Worm (Caenorhabditis elegans) whole organism, late embryonic: ENCODE measurements around the gene capg-2.

ENCODE experiments used
- C08G9.2 ChIP-seq: sonication (generic microtip); optimal IDR thresholded peaks from 2 replicates; lab custom pipeline; 2016; ENCODE audit warnings: mild to moderate bottlenecking, missing genetic modification characterization, moderate library complexity, missing compliant biosample characterization
- F13H6.1 ChIP-seq: sonication (generic microtip); optimal IDR thresholded peaks from 2 replicates; lab custom pipeline; 2016; ENCODE audit warnings: missing genetic modification characterization, missing compliant biosample characterization
- K02D7.2 ChIP-seq: sonication (generic microtip); optimal IDR thresholded peaks from 2 replicates; lab custom pipeline; 2017; ENCODE audit warnings: mild to moderate bottlenecking, missing genetic modification characterization, missing compliant biosample characterization
- K09A11.1 ChIP-seq: sonication (generic microtip); optimal IDR thresholded peaks from 2 replicates; lab custom pipeline; 2017; ENCODE audit warnings: antibody characterized with exemption, mild to moderate bottlenecking, missing genetic modification characterization, missing compliant biosample characterization; ENCODE audit not compliant: insufficient read depth
- ahr-1 ChIP-seq: sonication (generic microtip); optimal IDR thresholded peaks from 2 replicates; lab custom pipeline; 2016; ENCODE audit warnings: missing genetic modification characterization, missing compliant biosample characterization
- ama-1 ChIP-seq: fragments of 150-350 bp; optimal IDR thresholded peaks from 2 replicates; lab custom pipeline; 2014
- ceh-14 ChIP-seq: sonication (generic microtip); optimal IDR thresholded peaks from 2 replicates; lab custom pipeline; 2016; ENCODE audit warnings: missing genotype, missing genetic modification characterization, missing compliant biosample characterization
- ceh-18 ChIP-seq: sonication (generic microtip); optimal IDR thresholded peaks from 2 replicates; lab custom pipeline; 2016; ENCODE audit warnings: missing genetic modification characterization, missing compliant biosample characterization
- ceh-2 ChIP-seq: sonication (generic microtip); optimal IDR thresholded peaks from 2 replicates; lab custom pipeline; 2016; ENCODE audit warnings: missing genotype, missing genetic modification characterization, missing compliant biosample characterization
- ceh-24 ChIP-seq: sonication (generic microtip); optimal IDR thresholded peaks from 2 replicates; lab custom pipeline; 2016; ENCODE audit warnings: mild to moderate bottlenecking, missing genetic modification characterization, missing compliant biosample characterization
- ceh-30 ChIP-seq: fragments of 150-350 bp; optimal IDR thresholded peaks from 2 replicates; lab custom pipeline; 2014; ENCODE audit warnings: missing biosample characterization, missing genetic modification characterization
- ceh-31 ChIP-seq: sonication (generic microtip); optimal IDR thresholded peaks from 2 replicates; lab custom pipeline; 2016; ENCODE audit warnings: missing genetic modification characterization, missing compliant biosample characterization
- ceh-34 ChIP-seq: sonication (generic microtip); optimal IDR thresholded peaks from 2 replicates; lab custom pipeline; 2016; ENCODE audit warnings: mild to moderate bottlenecking, missing genetic modification characterization, missing compliant biosample characterization
- ceh-45 ChIP-seq: fragments of 200-800 bp; sonication (Bioruptor generic); IDR thresholded peaks from 2 replicates; pipeline ENCODE4 v1.3.6; 2022; ENCODE audit warnings: missing genetic modification reagents, missing genetic modification characterization, missing compliant biosample characterization
- ceh-48 ChIP-seq: sonication (generic microtip); optimal IDR thresholded peaks from 2 replicates; lab custom pipeline; 2016; ENCODE audit warnings: missing genetic modification characterization, inconsistent platforms, missing compliant biosample characterization
- ceh-9 ChIP-seq: sonication (generic microtip); optimal IDR thresholded peaks from 2 replicates; lab custom pipeline; 2016; ENCODE audit warnings: mild to moderate bottlenecking, missing genetic modification characterization, inconsistent platforms, missing compliant biosample characterization
- dmd-4 ChIP-seq: sonication (generic microtip); optimal IDR thresholded peaks from 2 replicates; lab custom pipeline; 2016; ENCODE audit warnings: borderline replicate concordance, missing genetic modification characterization, missing compliant biosample characterization
- dve-1 ChIP-seq: sonication (generic microtip); optimal IDR thresholded peaks from 2 replicates; lab custom pipeline; 2017; ENCODE audit warnings: antibody characterized with exemption, mild to moderate bottlenecking, missing genetic modification characterization, missing compliant biosample characterization
- elt-4 ChIP-seq: sonication (generic microtip); optimal IDR thresholded peaks from 2 replicates; lab custom pipeline; 2016; ENCODE audit warnings: missing genetic modification characterization, missing compliant biosample characterization
- fax-1 ChIP-seq: sonication (generic microtip); optimal IDR thresholded peaks from 2 replicates; lab custom pipeline; 2016; ENCODE audit warnings: missing genotype, missing genetic modification characterization, missing compliant biosample characterization
- fkh-10 ChIP-seq: fragments of 150-350 bp; optimal IDR thresholded peaks from 2 replicates; lab custom pipeline; 2014; ENCODE audit warnings: missing biosample characterization, missing genetic modification reagents, missing genetic modification characterization
- gmeb-2 ChIP-seq: sonication (generic microtip); optimal IDR thresholded peaks from 2 replicates; lab custom pipeline; 2016; ENCODE audit warnings: missing genetic modification characterization, inconsistent platforms, missing compliant biosample characterization
- hlh-13 ChIP-seq: fragments of 200-800 bp; sonication (Bioruptor generic); optimal IDR thresholded peaks from 2 replicates; lab custom pipeline; 2018; ENCODE audit warnings: mild to moderate bottlenecking, missing genetic modification characterization, missing compliant biosample characterization
- hlh-15 ChIP-seq: sonication (generic microtip); optimal IDR thresholded peaks from 2 replicates; lab custom pipeline; 2016; ENCODE audit warnings: missing genetic modification characterization, missing compliant biosample characterization
- hlh-30 ChIP-seq: sonication (generic microtip); optimal IDR thresholded peaks from 2 replicates; lab custom pipeline; 2017; ENCODE audit warnings: antibody characterized with exemption, missing genetic modification characterization, missing compliant biosample characterization; ENCODE audit not compliant: insufficient read depth
- lim-6 ChIP-seq: sonication (generic microtip); optimal IDR thresholded peaks from 2 replicates; lab custom pipeline; 2016; ENCODE audit warnings: missing genetic modification characterization, missing compliant biosample characterization
- lin-11 ChIP-seq: fragments of 200-800 bp; sonication (Bioruptor generic); optimal IDR thresholded peaks from 2 replicates; lab custom pipeline; 2018; ENCODE audit warnings: mild to moderate bottlenecking, missing genetic modification characterization, missing compliant biosample characterization
- madf-2 ChIP-seq: sonication (generic microtip); optimal IDR thresholded peaks from 2 replicates; lab custom pipeline; 2017; ENCODE audit warnings: missing genetic modification characterization, missing compliant biosample characterization
- nhr-232 ChIP-seq: sonication (generic microtip); optimal IDR thresholded peaks from 2 replicates; lab custom pipeline; 2016; ENCODE audit warnings: missing genetic modification characterization, missing compliant biosample characterization
- npax-4 ChIP-seq: sonication (generic microtip); optimal IDR thresholded peaks from 2 replicates; lab custom pipeline; 2016; ENCODE audit warnings: missing genetic modification characterization, missing compliant biosample characterization
- odd-2 ChIP-seq: sonication (generic microtip); optimal IDR thresholded peaks from 2 replicates; lab custom pipeline; 2017; ENCODE audit warnings: antibody characterized with exemption, mild to moderate bottlenecking, missing genetic modification characterization, missing compliant biosample characterization
- pag-3 ChIP-seq: sonication (generic microtip); optimal IDR thresholded peaks from 2 replicates; lab custom pipeline; 2016; ENCODE audit warnings: missing compliant biosample characterization, missing genetic modification characterization, borderline replicate concordance
- pax-1 ChIP-seq: fragments of 150-350 bp; optimal IDR thresholded peaks from 2 replicates; lab custom pipeline; 2014; ENCODE audit warnings: missing biosample characterization, missing genetic modification characterization
- pros-1 ChIP-seq: fragments of 150-350 bp; optimal IDR thresholded peaks from 2 replicates; lab custom pipeline; 2014; ENCODE audit warnings: missing biosample characterization, missing genetic modification reagents, missing genetic modification characterization
- rnt-1 ChIP-seq: sonication (generic microtip); optimal IDR thresholded peaks from 2 replicates; lab custom pipeline; 2016; ENCODE audit warnings: missing genetic modification characterization, missing compliant biosample characterization
- sdc-2 ChIP-seq: sonication (generic microtip); optimal IDR thresholded peaks from 2 replicates; lab custom pipeline; 2016; ENCODE audit warnings: missing genotype, missing genetic modification characterization, missing compliant biosample characterization
- sox-2 ChIP-seq: fragments of 200-800 bp; sonication (Bioruptor generic); IDR thresholded peaks from 2 replicates; pipeline ENCODE4 v1.3.6; 2022; ENCODE audit warnings: missing genetic modification reagents, missing genetic modification characterization, missing compliant biosample characterization
- syd-9 ChIP-seq: sonication (generic microtip); optimal IDR thresholded peaks from 2 replicates; lab custom pipeline; 2016; ENCODE audit warnings: mild to moderate bottlenecking, missing genetic modification characterization, moderate library complexity, missing compliant biosample characterization
- tbx-7 ChIP-seq: sonication (generic microtip); optimal IDR thresholded peaks from 2 replicates; lab custom pipeline; 2016; ENCODE audit warnings: missing genotype, missing genetic modification characterization, missing compliant biosample characterization
- unc-3 ChIP-seq, 2 experiments: fragments of 200-800 bp in 1 of 2; sonication (Bioruptor generic) in 1 of 2; sonication (generic microtip) in 1 of 2; conservative IDR thresholded peaks in 1 of 2; optimal IDR thresholded peaks in 1 of 2; 2 replicates each; pipeline versions ENCODE4 v1.3.6 to Lab custom; 2016 to 2022; ENCODE audit warnings: missing compliant biosample characterization in 2 of 2, missing genetic modification characterization in 2 of 2, missing genetic modification reagents in 1 of 2
- unc-42 ChIP-seq: sonication (generic microtip); optimal IDR thresholded peaks from 2 replicates; lab custom pipeline; 2016; ENCODE audit warnings: missing genotype, missing genetic modification characterization, missing compliant biosample characterization
- unc-55 ChIP-seq: sonication (generic microtip); optimal IDR thresholded peaks from 2 replicates; lab custom pipeline; 2017; ENCODE audit warnings: missing biosample characterization, missing genetic modification reagents, missing genetic modification characterization
- zip-5 ChIP-seq: sonication (generic microtip); optimal IDR thresholded peaks from 2 replicates; lab custom pipeline; 2016; ENCODE audit warnings: missing genetic modification characterization, missing compliant biosample characterization

Gene capg-2

ce11 chrV:12310256-12310655 is 38.6 kb downstream of the capg-2 start, which contains the start of gene hpo-30:
hpo-30 (minus strand) TSS chrV:12310356.
- no peak for TF ChIP-seq sdc-2 (tag; lab: Kevin White, UChicago)
- TF ChIP-seq hlh-13 (GFP tag; lab: Kevin White, UChicago): no peak
- TF ChIP-seq syd-9 (tag; lab: Kevin White, UChicago): no peak
- TF ChIP-seq gmeb-2 (tag; lab: Kevin White, UChicago): no peak
- no peak for TF ChIP-seq C08G9.2
- no peak for TF ChIP-seq fkh-10

DNA sequence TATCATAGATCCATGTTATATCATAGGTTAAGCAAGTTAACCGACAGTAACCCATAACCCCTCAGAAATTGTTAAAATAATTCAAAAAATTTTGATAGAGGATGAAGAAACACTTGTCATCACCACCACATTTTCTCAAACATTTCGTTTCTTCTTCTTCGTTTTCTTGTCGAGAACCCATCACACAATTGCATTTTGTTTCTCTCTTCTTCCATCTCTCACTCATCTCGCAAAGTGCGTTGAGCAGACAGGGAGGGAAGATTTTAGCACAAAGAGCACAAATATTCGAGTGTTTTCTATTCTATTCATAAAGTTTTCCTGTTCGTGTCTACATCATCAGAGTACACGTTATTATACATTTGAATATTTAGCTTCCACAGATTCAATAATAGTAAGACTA is 42.7 kb downstream of the capg-2 start:
- no peak for TF ChIP-seq hlh-30
- TF ChIP-seq unc-42: peak; percentile 59

DNA sequence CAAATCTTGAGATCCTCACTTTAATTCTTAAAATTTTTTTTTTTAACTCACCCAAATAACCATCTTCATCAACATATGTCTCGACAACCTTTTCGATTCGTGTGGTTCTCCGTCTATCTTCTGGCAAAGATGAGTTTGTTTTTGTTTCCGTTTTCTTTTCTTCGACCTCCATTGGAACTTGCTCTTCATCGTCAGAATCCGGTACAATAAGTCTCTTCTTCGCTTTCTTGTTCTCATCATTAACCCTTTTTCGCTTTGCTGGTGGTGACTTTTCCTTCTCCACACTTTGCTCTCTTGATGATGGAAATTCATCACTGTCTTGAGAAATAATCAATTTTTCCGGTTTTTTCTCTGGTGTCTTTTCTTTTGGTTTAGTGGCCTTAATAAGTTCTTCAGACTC is 44.4 kb downstream of the capg-2 start:
- TF ChIP-seq tbx-7 (tag; lab: Kevin White, UChicago) (no peak), pros-1 (tag; lab: Kevin White, UChicago) (no peak), fax-1 (tag; lab: Kevin White, UChicago) (no peak), dmd-4 (tag; lab: Kevin White, UChicago) (no peak), elt-4 (no peak)

ce11 chrV:12317080-12317479 is 45.4 kb downstream of the capg-2 start, which contains the start of gene R04F11.3:
R04F11.3 (minus strand) TSS chrV:12317180.
- no peak for TF ChIP-seq zip-5 (tag; lab: Kevin White, UChicago)
- no peak for TF ChIP-seq lin-11
- TF ChIP-seq tbx-7 (tag; lab: Kevin White, UChicago): no peak
- no peak for TF ChIP-seq odd-2
- TF ChIP-seq sox-2: no peak
- no peak for TF ChIP-seq ceh-30
- TF ChIP-seq ceh-24 (tag; lab: Kevin White, UChicago): no peak
- no peak for TF ChIP-seq lim-6 (tag; lab: Kevin White, UChicago)
- TF ChIP-seq dve-1: no peak
- TF ChIP-seq ama-1 (lab: Kevin White, UChicago): no peak

DNA sequence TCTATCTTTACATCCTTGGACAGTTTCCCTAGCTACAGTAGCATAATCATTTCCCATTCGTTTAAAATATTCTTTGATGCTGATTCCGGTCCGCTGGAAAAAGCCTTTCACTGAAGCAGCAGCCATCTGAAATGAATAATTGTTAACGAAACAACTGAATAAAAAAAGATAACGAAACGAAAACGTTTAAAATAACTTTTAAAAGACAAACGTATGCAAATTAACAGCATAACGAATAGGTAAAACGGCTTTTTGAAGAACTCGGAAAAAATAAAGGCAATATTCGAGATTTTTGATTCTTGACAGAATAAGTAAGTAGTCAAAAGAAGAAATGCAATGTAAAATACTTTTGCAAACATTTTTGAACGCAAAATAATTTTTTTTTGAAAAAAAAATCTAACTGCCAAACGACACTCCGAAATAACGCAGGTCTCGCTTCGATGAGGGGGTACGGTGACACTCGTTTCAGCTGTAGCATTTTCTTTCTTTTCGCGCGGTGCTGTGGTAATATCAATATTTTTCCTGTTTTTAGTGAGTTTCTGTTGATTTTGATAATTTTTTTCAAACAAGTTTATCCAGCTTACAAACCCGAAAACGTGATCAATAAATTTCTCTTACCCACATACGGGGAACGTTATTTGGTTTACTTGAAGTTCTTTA is 46.4 kb downstream of the capg-2 start, which contains the start of the genes R04F11.5 and R04F11.2:
Gene R04F11.5 (minus strand): TSS at position 126 of the 660 bp plus-strand sequence.
Gene R04F11.2 (plus strand): TSS at position 488 of the 660 bp plus-strand sequence.
- TF ChIP-seq dmd-4 (tag; lab: Kevin White, UChicago) (no peak), ceh-9 (tag; lab: Kevin White, UChicago) (no peak), K02D7.2 (tag; lab: Kevin White, UChicago) (no peak), hlh-15 (no peak), ceh-31 (peak; percentile 53), ceh-14 (tag; lab: Kevin White, UChicago) (no peak), hlh-30 (no peak), odd-2 (no peak), rnt-1 (tag; lab: Kevin White, UChicago) (no peak), tbx-7 (tag; lab: Kevin White, UChicago) (no peak), elt-4 (no peak), ceh-34 (no peak), sox-2 (no peak), ceh-45 (GFP tag; lab: Robert Waterston, UW) (no peak), npax-4 (no peak), ahr-1 (tag; lab: Kevin White, UChicago) (no peak), madf-2 (tag; lab: Kevin White, UChicago) (no peak), unc-55 (no peak), fax-1 (tag; lab: Kevin White, UChicago) (no peak), ceh-48 (tag; lab: Kevin White, UChicago) (no peak), K09A11.1 (tag; lab: Kevin White, UChicago) (no peak), pag-3 (tag; lab: Kevin White, UChicago) (no peak), unc-3 (GFP tag; conservative IDR thresholded peaks at IDR 0.05; lab: Robert Waterston, UW) (no peak), unc-3 (tag; optimal IDR thresholded peaks at IDR 0.05; lab: Kevin White, UChicago) (no peak), zip-5 (tag; lab: Kevin White, UChicago) (no peak), ceh-30 (no peak), pax-1 (tag; lab: Kevin White, UChicago) (no peak), dve-1 (no peak), ceh-2 (tag; lab: Kevin White, UChicago) (no peak), ceh-18 (tag; lab: Kevin White, UChicago) (peak; percentile 8), nhr-232 (tag; lab: Kevin White, UChicago) (no peak), unc-42 (peak; percentile 15), F13H6.1 (tag; lab: Kevin White, UChicago) (no peak)
